Worm (Caenorhabditis elegans): Measurements from ENCODE around the gene Y57G11C.51.

- TF ChIP-seq zip-5 (tag; optimal IDR thresholded peaks at IDR 0.05) (no peak), pha-4 (tag; optimal IDR thresholded peaks at IDR 0.05) (no peak), ama-1 (optimal IDR thresholded peaks at IDR 0.05) (no peak), F13H6.1 (tag; optimal IDR thresholded peaks at IDR 0.05) (no peak), pag-3 (tag; optimal IDR thresholded peaks at IDR 0.05; ENCODE audit: borderline replicate concordance) (no peak), nhr-11 (tag; optimal IDR thresholded peaks at IDR 0.05) (no peak), ceh-19 (GFP tag; optimal IDR thresholded peaks at IDR 0.05) (no peak)
Measured at ce11 chrIV:14782211-14782610, 7.9 kb upstream of the Y57G11C.51 start, which contains the start of gene Y57G11C.1130.

Measured in whole organism, late embryonic.